Worm (Caenorhabditis elegans) whole organism, late embryonic: Measurements from ENCODE around the gene ador-1.
A peak's percentile ranks its signal among the peaks of the same experiment; 100 is the strongest.

ENCODE experiments used
- K02D7.2 ChIP-seq: sonication (generic microtip); optimal IDR thresholded peaks from 2 replicates; lab custom pipeline; 2017; ENCODE audit warnings: mild to moderate bottlenecking, missing genetic modification characterization, missing compliant biosample characterization
- ama-1 ChIP-seq: fragments of 150-350 bp; optimal IDR thresholded peaks from 2 replicates; lab custom pipeline; 2014
- ceh-18 ChIP-seq: sonication (generic microtip); optimal IDR thresholded peaks from 2 replicates; lab custom pipeline; 2016; ENCODE audit warnings: missing genetic modification characterization, missing compliant biosample characterization
- ceh-2 ChIP-seq: sonication (generic microtip); optimal IDR thresholded peaks from 2 replicates; lab custom pipeline; 2016; ENCODE audit warnings: missing genotype, missing genetic modification characterization, missing compliant biosample characterization
- ceh-22 ChIP-seq: sonication (generic microtip); optimal IDR thresholded peaks from 2 replicates; lab custom pipeline; 2017; ENCODE audit warnings: missing biosample characterization, missing genetic modification characterization
- ceh-31 ChIP-seq: sonication (generic microtip); optimal IDR thresholded peaks from 2 replicates; lab custom pipeline; 2016; ENCODE audit warnings: missing genetic modification characterization, missing compliant biosample characterization
- ceh-34 ChIP-seq: sonication (generic microtip); optimal IDR thresholded peaks from 2 replicates; lab custom pipeline; 2016; ENCODE audit warnings: mild to moderate bottlenecking, missing genetic modification characterization, missing compliant biosample characterization
- ceh-45 ChIP-seq: fragments of 200-800 bp; sonication (Bioruptor generic); IDR thresholded peaks from 2 replicates; pipeline ENCODE4 v1.3.6; 2022; ENCODE audit warnings: missing genetic modification reagents, missing genetic modification characterization, missing compliant biosample characterization
- ceh-48 ChIP-seq: sonication (generic microtip); optimal IDR thresholded peaks from 2 replicates; lab custom pipeline; 2016; ENCODE audit warnings: missing genetic modification characterization, inconsistent platforms, missing compliant biosample characterization
- ceh-6 ChIP-seq: fragments of 200-800 bp; sonication (Bioruptor generic); optimal IDR thresholded peaks from 2 replicates; lab custom pipeline; 2018; ENCODE audit warnings: mild to moderate bottlenecking, missing genetic modification characterization, missing compliant biosample characterization
- ceh-9 ChIP-seq: sonication (generic microtip); optimal IDR thresholded peaks from 2 replicates; lab custom pipeline; 2016; ENCODE audit warnings: mild to moderate bottlenecking, missing genetic modification characterization, inconsistent platforms, missing compliant biosample characterization
- dve-1 ChIP-seq: sonication (generic microtip); optimal IDR thresholded peaks from 2 replicates; lab custom pipeline; 2017; ENCODE audit warnings: antibody characterized with exemption, mild to moderate bottlenecking, missing genetic modification characterization, missing compliant biosample characterization
- elt-2 ChIP-seq: sonication (generic microtip); optimal IDR thresholded peaks from 2 replicates; lab custom pipeline; 2016; ENCODE audit warnings: missing genetic modification reagents, missing genetic modification characterization, missing compliant biosample characterization
- elt-4 ChIP-seq: sonication (generic microtip); optimal IDR thresholded peaks from 2 replicates; lab custom pipeline; 2016; ENCODE audit warnings: missing genetic modification characterization, missing compliant biosample characterization
- fax-1 ChIP-seq: sonication (generic microtip); optimal IDR thresholded peaks from 2 replicates; lab custom pipeline; 2016; ENCODE audit warnings: missing genotype, missing genetic modification characterization, missing compliant biosample characterization
- fkh-6 ChIP-seq: sonication (generic microtip); optimal IDR thresholded peaks from 2 replicates; lab custom pipeline; 2016; ENCODE audit warnings: missing genetic modification characterization, missing compliant biosample characterization
- gmeb-2 ChIP-seq: sonication (generic microtip); optimal IDR thresholded peaks from 2 replicates; lab custom pipeline; 2016; ENCODE audit warnings: missing genetic modification characterization, inconsistent platforms, missing compliant biosample characterization
- hlh-13 ChIP-seq: fragments of 200-800 bp; sonication (Bioruptor generic); optimal IDR thresholded peaks from 2 replicates; lab custom pipeline; 2018; ENCODE audit warnings: mild to moderate bottlenecking, missing genetic modification characterization, missing compliant biosample characterization
- hlh-30 ChIP-seq: sonication (generic microtip); optimal IDR thresholded peaks from 2 replicates; lab custom pipeline; 2017; ENCODE audit warnings: antibody characterized with exemption, missing genetic modification characterization, missing compliant biosample characterization; ENCODE audit not compliant: insufficient read depth
- hlh-6 ChIP-seq: sonication (generic microtip); optimal IDR thresholded peaks from 2 replicates; lab custom pipeline; 2016; ENCODE audit warnings: missing genotype, missing genetic modification characterization, missing compliant biosample characterization
- mec-3 ChIP-seq: sonication (generic microtip); optimal IDR thresholded peaks from 2 replicates; lab custom pipeline; 2016; ENCODE audit warnings: borderline replicate concordance, missing genetic modification characterization, missing compliant biosample characterization
- nfya-1 ChIP-seq: sonication (generic microtip); optimal IDR thresholded peaks from 2 replicates; lab custom pipeline; 2017; ENCODE audit warnings: missing genetic modification characterization, mild to moderate bottlenecking, missing compliant biosample characterization, antibody characterized with exemption, moderate library complexity
- nhr-11 ChIP-seq: fragments of 150-350 bp; optimal IDR thresholded peaks from 2 replicates; lab custom pipeline; 2014; ENCODE audit warnings: missing biosample characterization, missing genetic modification characterization
- nhr-232 ChIP-seq: sonication (generic microtip); optimal IDR thresholded peaks from 2 replicates; lab custom pipeline; 2016; ENCODE audit warnings: missing genetic modification characterization, missing compliant biosample characterization
- odd-2 ChIP-seq: sonication (generic microtip); optimal IDR thresholded peaks from 2 replicates; lab custom pipeline; 2017; ENCODE audit warnings: antibody characterized with exemption, mild to moderate bottlenecking, missing genetic modification characterization, missing compliant biosample characterization
- pax-1 ChIP-seq: fragments of 150-350 bp; optimal IDR thresholded peaks from 2 replicates; lab custom pipeline; 2014; ENCODE audit warnings: missing biosample characterization, missing genetic modification characterization
- pha-2 ChIP-seq: sonication (generic microtip); optimal IDR thresholded peaks from 2 replicates; lab custom pipeline; 2017; ENCODE audit warnings: mild to moderate bottlenecking, missing genetic modification characterization, missing compliant biosample characterization
- pha-4 ChIP-seq: fragments of 150-350 bp; optimal IDR thresholded peaks from 2 replicates; lab custom pipeline; 2018; ENCODE audit warnings: missing biosample characterization, missing genetic modification reagents, missing genetic modification characterization
- pros-1 ChIP-seq: fragments of 150-350 bp; optimal IDR thresholded peaks from 2 replicates; lab custom pipeline; 2014; ENCODE audit warnings: missing biosample characterization, missing genetic modification reagents, missing genetic modification characterization
- rnt-1 ChIP-seq: sonication (generic microtip); optimal IDR thresholded peaks from 2 replicates; lab custom pipeline; 2016; ENCODE audit warnings: missing genetic modification characterization, missing compliant biosample characterization
- sox-4 ChIP-seq: sonication (generic microtip); optimal IDR thresholded peaks from 2 replicates; lab custom pipeline; 2017; ENCODE audit warnings: mild to moderate bottlenecking, missing genetic modification characterization, inconsistent platforms, missing compliant biosample characterization
- syd-9 ChIP-seq: sonication (generic microtip); optimal IDR thresholded peaks from 2 replicates; lab custom pipeline; 2016; ENCODE audit warnings: mild to moderate bottlenecking, missing genetic modification characterization, moderate library complexity, missing compliant biosample characterization
- tbx-2 ChIP-seq: sonication (generic microtip); optimal IDR thresholded peaks from 2 replicates; lab custom pipeline; 2016; ENCODE audit warnings: missing genetic modification characterization, missing compliant biosample characterization
- tbx-7 ChIP-seq: sonication (generic microtip); optimal IDR thresholded peaks from 2 replicates; lab custom pipeline; 2016; ENCODE audit warnings: missing genotype, missing genetic modification characterization, missing compliant biosample characterization
- unc-42 ChIP-seq: sonication (generic microtip); optimal IDR thresholded peaks from 2 replicates; lab custom pipeline; 2016; ENCODE audit warnings: missing genotype, missing genetic modification characterization, missing compliant biosample characterization
- unc-86 ChIP-seq: sonication (generic microtip); optimal IDR thresholded peaks from 2 replicates; lab custom pipeline; 2016; ENCODE audit warnings: missing genetic modification characterization, missing compliant biosample characterization
- ztf-16 ChIP-seq: sonication (generic microtip); optimal IDR thresholded peaks from 2 replicates; lab custom pipeline; 2017; ENCODE audit warnings: missing genetic modification characterization, missing compliant biosample characterization

ador-1 gene

DNA sequence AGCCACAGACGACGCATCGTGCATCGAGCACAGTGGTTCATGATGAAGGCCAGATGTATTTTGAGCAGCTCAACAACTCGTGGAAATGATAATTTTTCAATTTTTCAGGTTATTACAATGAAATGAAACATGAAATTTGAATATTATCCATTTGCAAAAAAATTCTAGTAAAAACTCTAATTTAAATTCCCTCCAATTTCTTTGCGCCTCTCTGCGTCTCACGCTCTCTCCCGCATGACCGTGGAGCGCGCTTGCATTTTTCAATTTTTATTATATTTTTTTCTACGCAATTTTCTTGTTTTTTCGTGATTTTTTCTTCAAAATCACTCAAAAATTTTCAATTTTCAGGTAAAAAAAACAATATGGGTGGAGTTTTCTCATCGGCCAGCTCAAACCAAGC is 43.3 kb downstream of the ador-1 start, which contains the start of gene tag-281:
Gene tag-281 (plus strand): TSS at position 340 of the 400 bp plus-strand sequence.
- peak; percentile 6 for TF ChIP-seq pax-1 (tag; lab: Kevin White, UChicago)
- TF ChIP-seq tbx-2 = no peak
- TF ChIP-seq syd-9 (tag; lab: Kevin White, UChicago) = no peak
- no peak for TF ChIP-seq dve-1 (tag; lab: Kevin White, UChicago)
- peak; percentile 3 for TF ChIP-seq ceh-48 (tag; lab: Kevin White, UChicago)
- no peak for TF ChIP-seq ceh-45 (GFP tag; lab: Robert Waterston, UW)
- TF ChIP-seq ceh-31 = peak; percentile 15
- TF ChIP-seq hlh-6 (tag; lab: Kevin White, UChicago) = no peak
- TF ChIP-seq unc-86 (tag; lab: Kevin White, UChicago) = peak; percentile 21
- peak; percentile 12 for TF ChIP-seq ceh-34 (tag; lab: Kevin White, UChicago)
- peak; percentile 25 for TF ChIP-seq ceh-18 (tag; lab: Kevin White, UChicago)
- no peak for TF ChIP-seq mec-3 (tag; lab: Kevin White, UChicago)
- no peak for TF ChIP-seq ceh-6 (GFP tag; lab: Kevin White, UChicago)
- TF ChIP-seq ztf-16 (tag; lab: Kevin White, UChicago) = no peak
- TF ChIP-seq hlh-13 (GFP tag; lab: Kevin White, UChicago) = no peak
- no peak for TF ChIP-seq elt-4
- no peak for TF ChIP-seq ceh-22 (tag; lab: Kevin White, UChicago)
- TF ChIP-seq nhr-232 (tag; lab: Kevin White, UChicago) = no peak
- no peak for TF ChIP-seq rnt-1 (tag; lab: Kevin White, UChicago)
- TF ChIP-seq nhr-11 (tag; lab: Kevin White, UChicago) = no peak
- TF ChIP-seq nfya-1 (tag; lab: Kevin White, UChicago) = peak; percentile 68
- peak; percentile 47 for TF ChIP-seq unc-42 (tag; lab: Kevin White, UChicago)
- TF ChIP-seq, all 69 proteins: peak for 8

DNA sequence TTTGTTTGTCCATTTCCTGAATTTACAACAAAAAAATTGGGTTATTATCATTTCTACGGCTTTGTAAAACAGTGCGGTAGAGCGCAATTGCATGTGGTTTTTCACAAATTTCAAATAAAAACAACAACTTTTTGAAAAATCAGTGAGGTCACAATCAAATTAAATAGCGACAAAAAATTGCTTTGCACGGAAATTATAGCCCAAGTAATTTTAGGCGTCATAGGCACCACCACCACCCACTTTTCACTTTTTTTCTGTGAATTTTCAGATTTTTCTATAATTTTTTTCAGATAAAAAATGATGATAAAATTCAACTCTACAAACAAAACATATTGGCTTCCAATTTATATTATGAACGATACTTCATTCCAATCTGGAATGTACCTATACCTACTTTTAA is 45.4 kb downstream of the ador-1 start, which contains the start of gene sre-38:
Gene sre-38 (plus strand): TSS at position 301 of the 400 bp plus-strand sequence.
- TF ChIP-seq tbx-7 (tag; lab: Kevin White, UChicago) = no peak
- no peak for TF ChIP-seq elt-2 (tag; lab: Kevin White, UChicago)
- no peak for TF ChIP-seq pros-1 (tag; lab: Kevin White, UChicago)
- no peak for TF ChIP-seq ceh-2 (tag; lab: Kevin White, UChicago)
- no peak for TF ChIP-seq ama-1
- TF ChIP-seq pha-4 (tag; lab: Kevin White, UChicago) = no peak
- no peak for TF ChIP-seq pha-2
- TF ChIP-seq odd-2 (tag; lab: Kevin White, UChicago) = no peak
- TF ChIP-seq ceh-34 (tag; lab: Kevin White, UChicago) = no peak

DNA sequence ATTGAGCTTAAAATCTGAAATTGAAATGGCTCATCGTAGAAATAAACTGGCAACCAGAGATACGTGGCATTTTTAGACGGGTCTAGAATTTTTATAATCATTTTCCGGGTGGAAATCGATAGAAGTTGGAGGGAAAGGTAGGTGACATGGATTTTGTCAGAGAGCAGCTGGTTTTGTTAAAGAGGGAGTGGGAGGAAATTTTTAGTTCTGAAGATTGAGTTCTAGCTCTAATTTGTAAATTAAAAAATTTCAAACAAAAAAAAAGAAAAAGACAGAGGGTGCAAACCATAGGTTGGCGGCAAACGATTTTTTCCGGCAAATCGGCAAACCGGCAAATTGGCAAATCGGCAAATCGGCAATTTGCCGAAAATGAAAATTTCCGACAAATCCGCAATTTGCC is 46.1 kb downstream of the ador-1 start, which contains the start of gene sre-32:
Gene sre-32 (minus strand): TSS at position 101 of the 400 bp plus-strand sequence.
- no peak for TF ChIP-seq ceh-9 (tag; lab: Kevin White, UChicago)
- TF ChIP-seq fkh-6 (tag; lab: Kevin White, UChicago) = no peak
- no peak for TF ChIP-seq gmeb-2 (tag; lab: Kevin White, UChicago)
- no peak for TF ChIP-seq ceh-45 (GFP tag; lab: Robert Waterston, UW)
- no peak for TF ChIP-seq ceh-34 (tag; lab: Kevin White, UChicago)
- no peak for TF ChIP-seq fax-1
- no peak for TF ChIP-seq sox-4 (tag; lab: Kevin White, UChicago)
- TF ChIP-seq hlh-30 (tag; lab: Kevin White, UChicago) = no peak
- TF ChIP-seq K02D7.2 (tag; lab: Kevin White, UChicago) = no peak
